Worm (Caenorhabditis elegans) whole organism, dauer: ENCODE measurements around the gene sre-2.

Source experiments
- unc-62 ChIP-seq: sonication (generic microtip); optimal IDR thresholded peaks from 2 replicates; lab custom pipeline; 2017; ENCODE audit warnings: missing biosample characterization, missing genetic modification reagents, missing genetic modification characterization

Gene sre-2

ce11 chrII:8126617-8127016, 24.7 kb upstream of the sre-2 start:
- no peak for TF ChIP-seq unc-62 (GFP tag; lab: Kevin White, UChicago)

- no peak for TF ChIP-seq unc-62 (GFP tag; lab: Kevin White, UChicago)
These were observed 24.2 kb upstream of the sre-2 start for ce11 chrII:8126132-8126531.

- no peak for TF ChIP-seq unc-62 (GFP tag; lab: Kevin White, UChicago)
These were observed 23.5 kb upstream of the sre-2 start for ce11 chrII:8125439-8125838.

- TF ChIP-seq unc-62 (GFP tag; lab: Kevin White, UChicago) = no peak
These were observed 22.9 kb upstream of the sre-2 start, which contains the start of gene ire-1 for ce11 chrII:8124867-8125266. Gene ire-1, minus strand, starts transcription at chrII:8124910.

- no peak for TF ChIP-seq unc-62 (GFP tag; lab: Kevin White, UChicago)
These were observed 15.5 kb upstream of the sre-2 start for ce11 chrII:8117426-8117825.

ce11 chrII:8116159-8116558, 14.2 kb upstream of the sre-2 start, which contains the start of gene unc-105:
Gene unc-105, plus strand, starts transcription at chrII:8116459.
- no peak for TF ChIP-seq unc-62 (GFP tag; lab: Kevin White, UChicago)

- no peak for TF ChIP-seq unc-62 (GFP tag; lab: Kevin White, UChicago)
These were observed 10.1 kb upstream of the sre-2 start, which contains the start of gene lron-4 for ce11 chrII:8112063-8112462. Gene lron-4, minus strand, starts transcription at chrII:8112163.

- no peak for TF ChIP-seq unc-62 (GFP tag; lab: Kevin White, UChicago)
These were observed 5.2 kb upstream of the sre-2 start, which contains the start of the genes chst-1 and C41C4.9 for ce11 chrII:8106921-8107695. Gene chst-1, minus strand, starts transcription at chrII:8106971. Gene C41C4.9, plus strand, starts transcription at chrII:8107645.

ce11 chrII:8104998-8105397, 3.1 kb upstream of the sre-2 start, which contains the start of gene sfxn-5:
Gene sfxn-5, minus strand, starts transcription at chrII:8105052.
- no peak for TF ChIP-seq unc-62 (GFP tag; lab: Kevin White, UChicago)

- no peak for TF ChIP-seq unc-62 (GFP tag; lab: Kevin White, UChicago)
These were observed 2.6 kb downstream of the sre-2 start for ce11 chrII:8099212-8099784.

- TF ChIP-seq unc-62 (GFP tag; lab: Kevin White, UChicago) = no peak
These were observed 8.0 kb downstream of the sre-2 start for ce11 chrII:8093914-8094313.

ce11 chrII:8093283-8093682, 8.7 kb downstream of the sre-2 start:
- TF ChIP-seq unc-62 (GFP tag; lab: Kevin White, UChicago) = no peak

ce11 chrII:8092537-8092936, 9.4 kb downstream of the sre-2 start, which contains the start of gene ltd-1:
Gene ltd-1, minus strand, starts transcription at chrII:8092754.
- no peak for TF ChIP-seq unc-62 (GFP tag; lab: Kevin White, UChicago)

ce11 chrII:8091528-8091927, 10.4 kb downstream of the sre-2 start:
- no peak for TF ChIP-seq unc-62 (GFP tag; lab: Kevin White, UChicago)

- TF ChIP-seq unc-62 (GFP tag; lab: Kevin White, UChicago) = no peak
These were observed 15.1 kb downstream of the sre-2 start, which contains the start of gene K02C4.3 for ce11 chrII:8086803-8087202. Gene K02C4.3, minus strand, starts transcription at chrII:8086853.

- TF ChIP-seq unc-62 (GFP tag; lab: Kevin White, UChicago) = no peak
These were observed 23.9 kb downstream of the sre-2 start, which contains the start of gene K02C4.5 for ce11 chrII:8078041-8078440. Gene K02C4.5, plus strand, starts transcription at chrII:8078435.
